Fruit fly (Drosophila melanogaster) whole organism: Measurements from ENCODE around the gene CG11699.

Experiments used
- CG8478 ChIP-seq: fragments of >200 bp; optimal IDR thresholded peaks from 2 replicates; lab custom pipeline; 2018; ENCODE audit warnings: inconsistent platforms
- Dll ChIP-seq: fragments of >200 bp; optimal IDR thresholded peaks from 2 replicates; lab custom pipeline; 2017
- EcR ChIP-seq, 2 experiments: fragments of >200 bp; optimal IDR thresholded peaks; 2 replicates each; lab custom pipeline; 2017; ENCODE audit warnings: missing biosample characterization in 2 of 2, missing genetic modification characterization in 2 of 2, missing genetic modification reagents in 2 of 2
- pan ChIP-seq: fragments of >200 bp; optimal IDR thresholded peaks from 2 replicates; lab custom pipeline; 2017
- psq ChIP-seq: fragments of >200 bp; optimal IDR thresholded peaks from 2 replicates; lab custom pipeline; 2017
- usp ChIP-seq: fragments of >200 bp; optimal IDR thresholded peaks from 2 replicates; lab custom pipeline; 2017; ENCODE audit warnings: missing biosample characterization, missing genetic modification characterization, mixed read lengths

CG11699 gene

dm6 chrX:11546941-11547340, 23.5 kb upstream of the CG11699 start:
- TF ChIP-seq EcR (GFP tag; optimal IDR thresholded peaks at IDR 0.05; lab: Kevin White, UChicago) (no peak), Dll (no peak), psq (lab: Kevin White, UChicago) (no peak), usp (GFP tag; lab: Kevin White, UChicago) (no peak), pan (lab: Kevin White, UChicago) (no peak)

- TF ChIP-seq usp (GFP tag; lab: Kevin White, UChicago) (no peak), pan (lab: Kevin White, UChicago) (no peak), psq (lab: Kevin White, UChicago) (no peak), EcR (GFP tag; optimal IDR thresholded peaks at IDR 0.05; lab: Kevin White, UChicago) (no peak), Dll (no peak), CG8478 (no peak)
Measured at dm6 chrX:11548701-11549100, 21.7 kb upstream of the CG11699 start.

- TF ChIP-seq usp (GFP tag; lab: Kevin White, UChicago) (no peak), pan (lab: Kevin White, UChicago) (no peak), CG8478 (no peak), Dll (no peak), EcR (GFP tag; optimal IDR thresholded peaks at IDR 0.05; lab: Kevin White, UChicago) (no peak), psq (lab: Kevin White, UChicago) (no peak)
Measured at dm6 chrX:11550078-11550477, 20.3 kb upstream of the CG11699 start.

- TF ChIP-seq usp (GFP tag; lab: Kevin White, UChicago) (no peak), pan (lab: Kevin White, UChicago) (no peak), psq (lab: Kevin White, UChicago) (no peak), EcR (GFP tag; optimal IDR thresholded peaks at IDR 0.05; lab: Kevin White, UChicago) (no peak), CG8478 (no peak), Dll (no peak)
Measured at dm6 chrX:11555070-11555469, 15.4 kb upstream of the CG11699 start.

dm6 chrX:11556774-11557173, 13.6 kb upstream of the CG11699 start:
- TF ChIP-seq pan (lab: Kevin White, UChicago) (no peak), CG8478 (no peak), EcR (GFP tag; optimal IDR thresholded peaks at IDR 0.05; lab: Kevin White, UChicago) (no peak), usp (GFP tag; lab: Kevin White, UChicago) (no peak), psq (lab: Kevin White, UChicago) (no peak), Dll (no peak)

dm6 chrX:11558389-11558908, 12.0 kb upstream of the CG11699 start, which contains the start of gene CG1572:
CG1572 (minus strand) TSS chrX:11558654.
- peak; percentile 90 for TF ChIP-seq pan (lab: Kevin White, UChicago)
- TF ChIP-seq psq (lab: Kevin White, UChicago) = no peak

dm6 chrX:11559728-11560724, 10.4 kb upstream of the CG11699 start:
- TF ChIP-seq psq (lab: Kevin White, UChicago) (no peak), pan (lab: Kevin White, UChicago) (peak; percentile 73)

dm6 chrX:11561450-11562040, 8.9 kb upstream of the CG11699 start, which contains the start of gene PGRP-SA:
PGRP-SA (plus strand) TSS chrX:11561643.
- no peak for TF ChIP-seq pan (lab: Kevin White, UChicago)
- TF ChIP-seq psq (lab: Kevin White, UChicago) = no peak
- TF ChIP-seq CG8478 = no peak
- TF ChIP-seq usp (GFP tag; lab: Kevin White, UChicago) = no peak
- TF ChIP-seq Dll = no peak
- TF ChIP-seq EcR (GFP tag; optimal IDR thresholded peaks at IDR 0.05; lab: Kevin White, UChicago) = no peak

- no peak for TF ChIP-seq Dll
- TF ChIP-seq pan (lab: Kevin White, UChicago) = no peak
- no peak for TF ChIP-seq EcR (GFP tag; optimal IDR thresholded peaks at IDR 0.05; lab: Kevin White, UChicago)
- TF ChIP-seq psq (lab: Kevin White, UChicago) = no peak
- TF ChIP-seq usp (GFP tag; lab: Kevin White, UChicago) = no peak
- TF ChIP-seq CG8478 = no peak
Measured at dm6 chrX:11572270-11572914, 2.0 kb downstream of the CG11699 start, which contains the start of the genes Kmn1 and Reepl1. Kmn1 (minus strand) TSS chrX:11572442. Reepl1 (plus strand) TSS chrX:11572707.

- no peak for TF ChIP-seq CG8478
- TF ChIP-seq Dll = no peak
- TF ChIP-seq pan (lab: Kevin White, UChicago) = no peak
- TF ChIP-seq usp (GFP tag; lab: Kevin White, UChicago) = no peak
- no peak for TF ChIP-seq psq (lab: Kevin White, UChicago)
- TF ChIP-seq EcR (GFP tag; optimal IDR thresholded peaks at IDR 0.05; lab: Kevin White, UChicago) = no peak
Measured at dm6 chrX:11573529-11573928, 3.1 kb downstream of the CG11699 start, which contains the start of gene CG11696. CG11696 (plus strand) TSS chrX:11573731.

- no peak for TF ChIP-seq pan (lab: Kevin White, UChicago)
- no peak for TF ChIP-seq Dll
- no peak for TF ChIP-seq usp (GFP tag; lab: Kevin White, UChicago)
- TF ChIP-seq EcR (GFP tag; optimal IDR thresholded peaks at IDR 0.05; lab: Kevin White, UChicago) = no peak
- no peak for TF ChIP-seq CG8478
- no peak for TF ChIP-seq psq (lab: Kevin White, UChicago)
Measured at dm6 chrX:11576540-11576939, 6.1 kb downstream of the CG11699 start, which contains the start of gene CG11695. CG11695 (plus strand) TSS chrX:11576883.
